Fruit fly (Drosophila melanogaster) whole organism, embryonic: Measurements from ENCODE around the gene CG31278.

Experiments
- Abd-B ChIP-seq: fragments of 200-800 bp; sonication (Bioruptor generic); optimal IDR thresholded peaks from 2 replicates; lab custom pipeline; 2018; ENCODE audit warnings: missing biosample characterization, mild to moderate bottlenecking, missing genetic modification characterization, moderate library complexity
- Antp ChIP-seq: fragments of 200-800 bp; sonication (Bioruptor generic); optimal IDR thresholded peaks from 3 replicates; lab custom pipeline; 2016; ENCODE audit warnings: missing biosample characterization, missing genetic modification characterization
- Asciz ChIP-seq: fragments of 200-800 bp; sonication (Bioruptor generic); optimal IDR thresholded peaks from 2 replicates; lab custom pipeline; 2017; ENCODE audit warnings: missing biosample characterization, mild to moderate bottlenecking, missing genetic modification characterization, missing genetic modification reagents
- Atf3 ChIP-seq: fragments of 200-800 bp; sonication (Bioruptor generic); optimal IDR thresholded peaks from 3 replicates; lab custom pipeline; 2016; ENCODE audit warnings: missing biosample characterization, missing genetic modification characterization
- CG1024 ChIP-seq: fragments of 200-800 bp; sonication (Bioruptor generic); IDR thresholded peaks from 2 replicates; pipeline ENCODE4 v1.3.6; 2022; ENCODE audit warnings: missing biosample characterization, missing genetic modification characterization
- CG10431 ChIP-seq: fragments of 200-800 bp; sonication (Bioruptor generic); optimal IDR thresholded peaks from 3 replicates; lab custom pipeline; 2018; ENCODE audit warnings: missing biosample characterization, mild to moderate bottlenecking, missing genetic modification characterization
- CG10565 ChIP-seq: fragments of 200-800 bp; sonication (Bioruptor generic); optimal IDR thresholded peaks from 3 replicates; lab custom pipeline; 2016; ENCODE audit warnings: missing biosample characterization, mild to moderate bottlenecking, missing genetic modification characterization
- CG10979 ChIP-seq: fragments of 200-800 bp; sonication (Bioruptor generic); optimal IDR thresholded peaks from 2 replicates; lab custom pipeline; 2018; ENCODE audit warnings: missing biosample characterization, mild to moderate bottlenecking, missing genetic modification characterization, moderate library complexity
- CG11093 ChIP-seq: fragments of 200-800 bp; sonication (Bioruptor generic); IDR thresholded peaks from 3 replicates; pipeline ENCODE4 v1.3.6; 2022; ENCODE audit warnings: missing biosample characterization, missing genetic modification characterization
- CG11560 ChIP-seq: fragments of 200-800 bp; sonication (Bioruptor generic); IDR thresholded peaks from 3 replicates; pipeline ENCODE4 v1.3.6; 2022; ENCODE audit warnings: missing biosample characterization, missing genetic modification characterization
- CG12104 ChIP-seq: fragments of 200-800 bp; sonication (Bioruptor generic); optimal IDR thresholded peaks from 3 replicates; lab custom pipeline; 2016; ENCODE audit warnings: missing biosample characterization, missing genetic modification characterization
- CG13624 ChIP-seq: fragments of 200-800 bp; sonication (Bioruptor generic); optimal IDR thresholded peaks from 2 replicates; lab custom pipeline; 2016; ENCODE audit warnings: missing biosample characterization, missing genetic modification characterization
- CG15269 ChIP-seq: fragments of 200-800 bp; sonication (Bioruptor generic); optimal IDR thresholded peaks from 2 replicates; lab custom pipeline; 2018; ENCODE audit warnings: missing biosample characterization, mild to moderate bottlenecking, missing genetic modification characterization, moderate library complexity
- CG1603 ChIP-seq: fragments of 200-800 bp; sonication (Bioruptor generic); optimal IDR thresholded peaks from 2 replicates; lab custom pipeline; 2019; ENCODE audit warnings: missing biosample characterization, mild to moderate bottlenecking, missing genetic modification characterization, moderate library complexity
- CG16863 ChIP-seq: fragments of 200-800 bp; sonication (Bioruptor generic); optimal IDR thresholded peaks from 3 replicates; lab custom pipeline; 2016; ENCODE audit warnings: missing biosample characterization, missing genetic modification characterization
- CG17385 ChIP-seq: fragments of 200-800 bp; sonication (Bioruptor generic); optimal IDR thresholded peaks from 3 replicates; lab custom pipeline; 2018; ENCODE audit warnings: missing biosample characterization, mild to moderate bottlenecking, missing genetic modification characterization
- CG17802 ChIP-seq: fragments of 200-800 bp; sonication (Bioruptor generic); optimal IDR thresholded peaks from 2 replicates; lab custom pipeline; 2018; ENCODE audit warnings: missing biosample characterization, mild to moderate bottlenecking, missing genetic modification characterization, moderate library complexity
- CG30403 ChIP-seq: fragments of 200-800 bp; sonication (Bioruptor generic); optimal IDR thresholded peaks from 3 replicates; lab custom pipeline; 2016; ENCODE audit warnings: missing biosample characterization, missing genetic modification characterization
- CG31388 ChIP-seq: fragments of 200-800 bp; sonication (Bioruptor generic); optimal IDR thresholded peaks from 2 replicates; lab custom pipeline; 2016; ENCODE audit warnings: missing biosample characterization, missing genetic modification characterization
- CG4282 ChIP-seq: fragments of 200-800 bp; sonication (Bioruptor generic); optimal IDR thresholded peaks from 2 replicates; lab custom pipeline; 2016; ENCODE audit warnings: missing biosample characterization, missing genetic modification characterization
- CG5245 ChIP-seq: fragments of 200-800 bp; sonication (Bioruptor generic); optimal IDR thresholded peaks from 3 replicates; lab custom pipeline; 2016; ENCODE audit warnings: missing biosample characterization, missing genetic modification characterization
- CG6854 ChIP-seq: fragments of 200-800 bp; sonication (Bioruptor generic); optimal IDR thresholded peaks from 3 replicates; lab custom pipeline; 2017; ENCODE audit warnings: missing biosample characterization, mild to moderate bottlenecking, missing genetic modification characterization
- CG8089 ChIP-seq: fragments of 200-800 bp; sonication (Bioruptor generic); optimal IDR thresholded peaks from 3 replicates; lab custom pipeline; 2016; ENCODE audit warnings: missing biosample characterization, missing genetic modification characterization
- CG8290 ChIP-seq, 3 experiments: fragments of 200-800 bp; sonication (Bioruptor generic); optimal IDR thresholded peaks; 2 replicates each; lab custom pipeline; 2016 to 2019; ENCODE audit warnings: missing biosample characterization in 3 of 3, missing genetic modification characterization in 3 of 3, mild to moderate bottlenecking in 2 of 3, moderate library complexity in 1 of 3
- CG8765 ChIP-seq: fragments of 200-800 bp; sonication (Bioruptor generic); IDR thresholded peaks from 2 replicates; pipeline ENCODE4 v1.3.6; 2022; ENCODE audit warnings: missing biosample characterization, missing genetic modification characterization
- CG9932 ChIP-seq: fragments of 200-800 bp; sonication (Bioruptor generic); IDR thresholded peaks from 2 replicates; pipeline ENCODE4 v1.3.6; 2022; ENCODE audit warnings: missing biosample characterization, missing genetic modification characterization
- Eip74EF ChIP-seq, 2 experiments: fragments of 200-800 bp in 1 of 2; fragments of >200 bp in 1 of 2; sonication (Bioruptor generic) in 1 of 2; optimal IDR thresholded peaks; 2 replicates each; lab custom pipeline; 2017 to 2019; ENCODE audit warnings: missing biosample characterization in 2 of 2, missing genetic modification characterization in 2 of 2, mild to moderate bottlenecking in 1 of 2, moderate library complexity in 1 of 2
- Hey ChIP-seq: fragments of 200-800 bp; sonication (Bioruptor generic); optimal IDR thresholded peaks from 3 replicates; lab custom pipeline; 2018; ENCODE audit warnings: missing biosample characterization, mild to moderate bottlenecking, missing genetic modification characterization
- MESR4 ChIP-seq: fragments of 200-800 bp; sonication (Bioruptor generic); optimal IDR thresholded peaks from 2 replicates; lab custom pipeline; 2018; ENCODE audit warnings: missing biosample characterization, mild to moderate bottlenecking, missing genetic modification characterization, moderate library complexity
- NC2α ChIP-seq: fragments of 200-800 bp; sonication (Bioruptor generic); optimal IDR thresholded peaks from 2 replicates; lab custom pipeline; 2016; ENCODE audit warnings: missing biosample characterization, missing genetic modification characterization
- Neu2 ChIP-seq: fragments of 200-800 bp; sonication (Bioruptor generic); optimal IDR thresholded peaks from 3 replicates; lab custom pipeline; 2016; ENCODE audit warnings: missing biosample characterization, missing genetic modification characterization, borderline replicate concordance
- Ravus ChIP-seq: fragments of 200-800 bp; sonication (Bioruptor generic); IDR thresholded peaks from 2 replicates; pipeline ENCODE4 v1.3.6; 2022; ENCODE audit warnings: missing biosample characterization, missing genetic modification characterization
- Sin3A ChIP-seq: fragments of >200 bp; optimal IDR thresholded peaks from 2 replicates; lab custom pipeline; 2018
- Spps ChIP-seq: fragments of 200-800 bp; sonication (Bioruptor generic); optimal IDR thresholded peaks from 2 replicates; lab custom pipeline; 2018; ENCODE audit warnings: missing biosample characterization, mild to moderate bottlenecking, missing genetic modification characterization
- Sry-β ChIP-seq: fragments of 200-800 bp; sonication (Bioruptor generic); optimal IDR thresholded peaks from 2 replicates; lab custom pipeline; 2018; ENCODE audit warnings: missing biosample characterization, mild to moderate bottlenecking, missing genetic modification characterization, moderate library complexity
- Usf ChIP-seq: fragments of 200-800 bp; sonication (Bioruptor generic); optimal IDR thresholded peaks from 2 replicates; lab custom pipeline; 2017; ENCODE audit warnings: missing genotype, missing biosample characterization, missing genetic modification characterization
- al ChIP-seq: fragments of 200-800 bp; sonication (Bioruptor generic); IDR thresholded peaks from 2 replicates; pipeline ENCODE4 v1.3.6; 2022; ENCODE audit warnings: missing biosample characterization, missing genetic modification characterization
- ato ChIP-seq: fragments of 200-800 bp; sonication (Bioruptor generic); IDR thresholded peaks from 2 replicates; pipeline ENCODE4 v1.3.6; 2022; ENCODE audit warnings: missing biosample characterization, missing genetic modification characterization; ENCODE audit not compliant: partially characterized antibody
- bbx ChIP-seq: fragments of 200-800 bp; sonication (Bioruptor generic); IDR thresholded peaks from 2 replicates; pipeline ENCODE4 v1.3.6; 2022; ENCODE audit warnings: missing biosample characterization, missing genetic modification characterization; ENCODE audit not compliant: partially characterized antibody
- br ChIP-seq: fragments of >200 bp; optimal IDR thresholded peaks from 2 replicates; lab custom pipeline; 2017
- chm ChIP-seq: fragments of 200-800 bp; sonication (Bioruptor generic); IDR thresholded peaks from 2 replicates; pipeline ENCODE4 v1.3.6; 2022; ENCODE audit warnings: missing biosample characterization, missing genetic modification characterization
- ci ChIP-seq: fragments of 200-800 bp; sonication (Bioruptor generic); IDR thresholded peaks from 3 replicates; pipeline ENCODE4 v1.3.6; 2022; ENCODE audit warnings: missing biosample characterization, missing genetic modification characterization
- eve ChIP-seq, 2 experiments: fragments of >200 bp; optimal IDR thresholded peaks; 2 replicates each; lab custom pipeline; 2017; ENCODE audit warnings: missing biosample characterization in 2 of 2, missing genetic modification characterization in 2 of 2
- gcm ChIP-seq: fragments of 200-800 bp; sonication (Bioruptor generic); optimal IDR thresholded peaks from 2 replicates; lab custom pipeline; 2019; ENCODE audit warnings: missing biosample characterization, mild to moderate bottlenecking, missing genetic modification characterization, moderate library complexity
- hb ChIP-seq: fragments of 200-800 bp; sonication (Bioruptor generic); IDR thresholded peaks from 3 replicates; pipeline ENCODE4 v1.3.6; 2022; ENCODE audit warnings: missing biosample characterization, missing genetic modification characterization; ENCODE audit not compliant: partially characterized antibody
- mirr ChIP-seq: fragments of 200-800 bp; sonication (Bioruptor generic); optimal IDR thresholded peaks from 3 replicates; lab custom pipeline; 2018; ENCODE audit warnings: missing biosample characterization, mild to moderate bottlenecking, missing genetic modification characterization
- pb ChIP-seq: fragments of 200-800 bp; sonication (Bioruptor generic); optimal IDR thresholded peaks from 3 replicates; lab custom pipeline; 2016; ENCODE audit warnings: missing biosample characterization, missing genetic modification characterization
- pfk ChIP-seq: fragments of 200-800 bp; sonication (Bioruptor generic); optimal IDR thresholded peaks from 2 replicates; lab custom pipeline; 2018; ENCODE audit warnings: missing biosample characterization, mild to moderate bottlenecking, missing genetic modification characterization, moderate library complexity
- pho ChIP-seq: fragments of 200-800 bp; sonication (Bioruptor generic); optimal IDR thresholded peaks from 2 replicates; lab custom pipeline; 2016; ENCODE audit warnings: missing biosample characterization, missing genetic modification characterization
- pros ChIP-seq: fragments of 200-800 bp; sonication (Bioruptor generic); optimal IDR thresholded peaks from 3 replicates; lab custom pipeline; 2019; ENCODE audit warnings: missing biosample characterization, mild to moderate bottlenecking, missing genetic modification characterization, moderate library complexity
- usp ChIP-seq: fragments of >200 bp; optimal IDR thresholded peaks from 2 replicates; lab custom pipeline; 2017; ENCODE audit warnings: missing biosample characterization, missing genetic modification characterization
- vnd ChIP-seq: fragments of 200-800 bp; sonication (Bioruptor generic); IDR thresholded peaks from 3 replicates; pipeline ENCODE4 v1.3.6; 2022; ENCODE audit warnings: missing biosample characterization, missing genetic modification characterization; ENCODE audit not compliant: partially characterized antibody

The CG31278 gene

dm6 chr3R:10681682-10681962 is 26.5 kb downstream of the CG31278 start (continued):
- TF ChIP-seq Hey (tag; lab: Kevin White, UChicago) (no peak), pho (no peak), CG1024 (GFP tag; lab: Robert Waterston, UW) (peak; percentile 17; the same call in 1 of the 2 replicates), br (no peak), gcm (GFP tag; lab: Kevin White, UChicago) (no peak), pfk (GFP tag; lab: Kevin White, UChicago) (no peak), CG11093 (GFP tag; lab: Robert Waterston, UW) (peak; percentile 34; the same call in 1 of the 3 replicates), Sry-β (GFP tag; lab: Kevin White, UChicago) (no peak), CG4282 (no peak), CG17385 (GFP tag; lab: Kevin White, UChicago) (no peak), CG10431 (GFP tag; lab: Kevin White, UChicago) (no peak), CG8089 (GFP tag; lab: Kevin White, UChicago) (no peak), pros (GFP tag; lab: Kevin White, UChicago) (no peak), CG9932 (GFP tag; lab: Robert Waterston, UW) (peak; percentile 35), CG8765 (GFP tag; lab: Robert Waterston, UW) (no peak), hb (GFP tag; lab: Robert Waterston, UW) (no peak), Antp (no peak), vnd (GFP tag; lab: Robert Waterston, UW) (no peak), Usf (GFP tag; lab: Kevin White, UChicago) (no peak), al (GFP tag; lab: Robert Waterston, UW) (peak; percentile 42; the same call in 1 of the 2 replicates), Sin3A (no peak), CG31388 (no peak), Asciz (GFP tag; lab: Kevin White, UChicago) (no peak), MESR4 (GFP tag; lab: Kevin White, UChicago) (no peak), usp (GFP tag; lab: Kevin White, UChicago) (no peak), pb (GFP tag; lab: Kevin White, UChicago) (no peak), Atf3 (GFP tag; lab: Kevin White, UChicago) (no peak), CG10565 (GFP tag; lab: Kevin White, UChicago) (no peak), CG11560 (tag; lab: Robert Waterston, UW) (0 out of 3 replicates have a peak, but pooled peaks have one; percentile 5), Abd-B (GFP tag; lab: Kevin White, UChicago) (no peak), bbx (GFP tag; lab: Robert Waterston, UW) (no peak), CG17802 (tag; lab: Kevin White, UChicago) (no peak), Neu2 (GFP tag; lab: Kevin White, UChicago) (no peak), eve (GFP tag; optimal IDR thresholded peaks at IDR 0.05; lab: Kevin White, UChicago) (no peak), CG16863 (GFP tag; lab: Kevin White, UChicago) (no peak), ci (GFP tag; lab: Robert Waterston, UW) (peak; percentile 82), CG30403 (no peak), CG12104 (GFP tag; lab: Kevin White, UChicago) (peak; percentile 46), CG1603 (tag; lab: Kevin White, UChicago) (peak; percentile 62), CG8290 (GFP tag; optimal IDR thresholded peaks at IDR 0.05; lab: Kevin White, UChicago) (no peak), CG8290 (tag; optimal IDR thresholded peaks at IDR 0.05; lab: Kevin White, UChicago) (no peak), Ravus (0 out of 2 replicates have a peak, but pooled peaks have one; percentile 5), CG13624 (no peak), CG10979 (tag; lab: Kevin White, UChicago) (peak; percentile 29), mirr (GFP tag; lab: Kevin White, UChicago) (no peak), Eip74EF (GFP tag; optimal IDR thresholded peaks at IDR 0.05; lab: Kevin White, UChicago) (no peak), CG15269 (peak; percentile 44), ato (GFP tag; lab: Robert Waterston, UW) (no peak), chm (no peak; the same call in 1 of the 2 replicates), CG6854 (GFP tag; lab: Kevin White, UChicago) (no peak), CG5245 (peak; percentile 61), Spps (peak; percentile 49), NC2α (no peak)
